Worm (Caenorhabditis elegans) whole organism, L4 larva: ENCODE measurements around the gene F01F1.14.

ENCODE experiments used
- F49E8.2 ChIP-seq: sonication (generic microtip); optimal IDR thresholded peaks from 2 replicates; lab custom pipeline; 2016; ENCODE audit warnings: missing compliant biosample characterization, mild to moderate bottlenecking, missing genetic modification characterization, borderline replicate concordance
- ama-1 ChIP-seq: fragments of 150-350 bp; optimal IDR thresholded peaks from 2 replicates; lab custom pipeline; 2014; ENCODE audit warnings: inconsistent platforms, mixed read lengths
- ceh-32 ChIP-seq: sonication (generic microtip); optimal IDR thresholded peaks from 2 replicates; lab custom pipeline; 2016; ENCODE audit warnings: mild to moderate bottlenecking, missing genetic modification characterization, missing compliant biosample characterization; ENCODE audit not compliant: poor library complexity
- daf-12 ChIP-seq: fragments of 150-350 bp; optimal IDR thresholded peaks from 2 replicates; lab custom pipeline; 2014; ENCODE audit warnings: missing biosample characterization, missing genetic modification reagents, missing genetic modification characterization
- dve-1 ChIP-seq: sonication (generic microtip); optimal IDR thresholded peaks from 2 replicates; lab custom pipeline; 2017; ENCODE audit warnings: antibody characterized with exemption, mild to moderate bottlenecking, missing genetic modification characterization, missing compliant biosample characterization; ENCODE audit not compliant: insufficient read depth
- hlh-30 ChIP-seq: sonication (generic microtip); optimal IDR thresholded peaks from 2 replicates; lab custom pipeline; 2017; ENCODE audit warnings: antibody characterized with exemption, mild to moderate bottlenecking, missing genetic modification characterization, missing compliant biosample characterization; ENCODE audit not compliant: insufficient read depth
- hmg-1.1 ChIP-seq: fragments of 200-800 bp; sonication (Bioruptor generic); IDR thresholded peaks from 2 replicates; pipeline ENCODE4 v1.3.6; 2022; ENCODE audit warnings: missing genetic modification reagents, missing genetic modification characterization, missing compliant biosample characterization
- lsy-2 ChIP-seq, 2 experiments: fragments of 150-350 bp in 1 of 2; sonication (generic microtip) in 1 of 2; optimal IDR thresholded peaks; 2 replicates each; lab custom pipeline; 2014 to 2017; ENCODE audit warnings: missing biosample characterization in 2 of 2, missing genetic modification characterization in 2 of 2
- mxl-3 ChIP-seq: fragments of 200-800 bp; sonication (Bioruptor generic); optimal IDR thresholded peaks from 2 replicates; lab custom pipeline; 2018; ENCODE audit warnings: mild to moderate bottlenecking, missing genetic modification characterization, missing compliant biosample characterization
- nhr-48 ChIP-seq: sonication (generic microtip); optimal IDR thresholded peaks from 2 replicates; lab custom pipeline; 2016; ENCODE audit warnings: mild to moderate bottlenecking, missing genetic modification characterization, missing compliant biosample characterization
- nhr-76 ChIP-seq: fragments of 150-350 bp; optimal IDR thresholded peaks from 2 replicates; lab custom pipeline; 2014; ENCODE audit warnings: missing biosample characterization, missing genetic modification characterization
- pha-4 ChIP-seq, 2 experiments: fragments of 150-350 bp in 1 of 2; fragments of 200-800 bp in 1 of 2; sonication (Bioruptor generic) in 1 of 2; IDR thresholded peaks in 1 of 2; optimal IDR thresholded peaks in 1 of 2; 2 replicates each; pipeline versions ENCODE4 v1.3.6 to Lab custom; 2014 to 2022; ENCODE audit warnings: missing genetic modification characterization in 2 of 2, missing genetic modification reagents in 2 of 2, missing biosample characterization in 1 of 2, missing compliant biosample characterization in 1 of 2
- spr-1 ChIP-seq: sonication (generic microtip); optimal IDR thresholded peaks from 2 replicates; lab custom pipeline; 2016; ENCODE audit warnings: mild to moderate bottlenecking, missing genetic modification characterization, missing compliant biosample characterization
- unc-62 ChIP-seq, 3 experiments: fragments of 150-350 bp in 1 of 3; sonication (generic microtip); optimal IDR thresholded peaks in 2 of 3; peaks in 1 of 3; 1 replicate in 1 of 3; 2 replicates in 2 of 3; lab custom pipeline; 2014 to 2017; ENCODE audit warnings: missing biosample characterization in 3 of 3, missing genetic modification characterization in 3 of 3, missing genetic modification reagents in 3 of 3, missing genotype in 1 of 3

DNA sequence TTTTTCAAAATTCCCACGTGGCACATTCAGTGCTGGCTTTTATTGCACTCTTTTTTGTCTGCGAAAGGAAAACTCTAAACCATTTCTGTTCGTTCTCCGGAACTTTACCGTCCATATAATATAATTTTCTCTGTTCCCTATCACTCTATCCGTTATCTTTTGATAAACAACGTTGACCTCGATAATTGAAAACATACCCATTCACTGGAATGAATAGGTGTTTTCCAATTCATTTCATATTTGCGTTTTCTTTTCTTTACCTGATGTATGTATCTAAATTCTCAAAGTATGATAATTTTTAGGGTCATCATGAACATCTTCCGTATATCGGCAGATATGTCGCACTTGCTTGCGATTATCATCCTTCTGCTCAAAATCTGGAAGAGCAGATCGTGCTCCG, 24.0 kb upstream of the F01F1.14 start, which contains the start of gene erd-2.2:
- TF ChIP-seq unc-62 (GFP tag; optimal IDR thresholded peaks at IDR 0.05 in 1 of 2; lab: Kevin White, UChicago): no peak
- TF ChIP-seq unc-62 (tag; optimal IDR thresholded peaks at IDR 0.05; lab: Kevin White, UChicago): no peak
- no peak for TF ChIP-seq daf-12
- TF ChIP-seq dve-1 (tag; lab: Kevin White, UChicago): no peak
- no peak for TF ChIP-seq nhr-76
- TF ChIP-seq lsy-2 (tag; optimal IDR thresholded peaks at IDR 0.05; lab: Kevin White, UChicago): no peak
- no peak for TF ChIP-seq hmg-1.1 (GFP tag; lab: Robert Waterston, UW)
- no peak for TF ChIP-seq spr-1
- no peak for TF ChIP-seq pha-4 (GFP tag; IDR thresholded peaks at IDR 0.05; lab: Robert Waterston, UW)
- TF ChIP-seq pha-4 (tag; optimal IDR thresholded peaks at IDR 0.05; lab: Kevin White, UChicago): no peak
- no peak for TF ChIP-seq ceh-32 (tag; lab: Kevin White, UChicago)
- TF ChIP-seq hlh-30 (tag; lab: Kevin White, UChicago): no peak
- TF ChIP-seq nhr-48 (tag; lab: Kevin White, UChicago): no peak
- TF ChIP-seq mxl-3 (GFP tag; lab: Kevin White, UChicago): no peak
- TF ChIP-seq ama-1 (lab: Kevin White, UChicago): no peak
- no peak for TF ChIP-seq F49E8.2 (tag; lab: Kevin White, UChicago)
